Worm (Caenorhabditis elegans) whole organism, L3 larva: ENCODE data around the gene Y22D7AR.14.

Experiments
- R02D3.7 ChIP-seq: fragments of 150-350 bp; optimal IDR thresholded peaks from 2 replicates; lab custom pipeline; 2014; ENCODE audit warnings: missing biosample characterization, missing genetic modification characterization
- egl-27 ChIP-seq: sonication (generic microtip); optimal IDR thresholded peaks from 4 replicates; lab custom pipeline; 2017; ENCODE audit warnings: missing biosample characterization, missing genetic modification reagents, missing genetic modification characterization
- elt-3 ChIP-seq, 3 experiments: fragments of 150-350 bp in 1 of 3; sonication (generic microtip) in 2 of 3; optimal IDR thresholded peaks; 2 replicates in 2 of 3; 4 replicates in 1 of 3; lab custom pipeline; 2014 to 2017; ENCODE audit warnings: missing biosample characterization in 3 of 3, missing genetic modification characterization in 3 of 3
- fkh-10 ChIP-seq: sonication (generic microtip); optimal IDR thresholded peaks from 2 replicates; lab custom pipeline; 2017; ENCODE audit warnings: missing biosample characterization, missing genetic modification reagents, missing genetic modification characterization
- nfya-1 ChIP-seq: sonication (generic microtip); optimal IDR thresholded peaks from 2 replicates; lab custom pipeline; 2017; ENCODE audit warnings: missing genetic modification characterization, mild to moderate bottlenecking, missing compliant biosample characterization, antibody characterized with exemption, moderate library complexity; ENCODE audit not compliant: insufficient read depth
- nhr-11 ChIP-seq: fragments of 150-350 bp; optimal IDR thresholded peaks from 2 replicates; lab custom pipeline; 2014; ENCODE audit warnings: missing biosample characterization, missing genetic modification characterization
- nhr-23 ChIP-seq: fragments of 150-350 bp; optimal IDR thresholded peaks from 2 replicates; lab custom pipeline; 2014; ENCODE audit warnings: missing biosample characterization, missing genetic modification reagents, missing genetic modification characterization
- nhr-25 ChIP-seq: sonication (generic microtip); optimal IDR thresholded peaks from 2 replicates; lab custom pipeline; 2017; ENCODE audit warnings: missing biosample characterization, missing genetic modification characterization
- nhr-43 ChIP-seq: sonication (generic microtip); optimal IDR thresholded peaks from 2 replicates; lab custom pipeline; 2016; ENCODE audit warnings: mild to moderate bottlenecking, missing genetic modification characterization, missing compliant biosample characterization; ENCODE audit not compliant: poor library complexity, severe bottlenecking
- nhr-67 ChIP-seq: fragments of 150-350 bp; optimal IDR thresholded peaks from 2 replicates; lab custom pipeline; 2014; ENCODE audit warnings: missing biosample characterization, missing genetic modification characterization
- nhr-77 ChIP-seq: fragments of 150-350 bp; optimal IDR thresholded peaks from 2 replicates; lab custom pipeline; 2014; ENCODE audit warnings: missing biosample characterization, missing genetic modification characterization
- pqm-1 ChIP-seq: fragments of 150-350 bp; optimal IDR thresholded peaks from 2 replicates; lab custom pipeline; 2017; ENCODE audit warnings: missing biosample characterization, missing genetic modification characterization, inconsistent platforms
- snpc-4 ChIP-seq: fragments of 150-350 bp; optimal IDR thresholded peaks from 2 replicates; lab custom pipeline; 2014; ENCODE audit warnings: missing biosample characterization, missing genetic modification characterization

DNA sequence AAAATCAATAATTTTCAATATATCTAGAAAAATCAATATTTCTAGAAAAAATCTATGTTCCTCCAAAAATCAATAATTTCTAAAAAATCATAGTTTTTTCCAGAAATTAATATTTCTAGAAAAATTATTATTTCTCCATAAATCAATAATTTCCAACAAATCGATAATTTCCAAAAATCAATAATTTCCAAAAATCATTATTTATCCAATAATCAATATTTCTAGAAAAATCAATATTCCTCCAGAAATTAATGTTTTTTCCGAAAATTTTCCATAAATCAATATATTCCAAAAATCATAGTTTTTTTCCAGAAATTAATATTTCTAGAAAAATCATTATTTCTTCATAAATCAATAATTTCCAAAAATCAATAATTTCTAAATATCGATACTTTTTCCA lies 26.8 kb downstream of the Y22D7AR.14 start:
- no peak for TF ChIP-seq nhr-67 (tag; lab: Kevin White, UChicago)
- TF ChIP-seq nhr-11 = no peak
- TF ChIP-seq nfya-1 (tag; lab: Kevin White, UChicago) = no peak
- TF ChIP-seq elt-3 (tag; optimal IDR thresholded peaks at IDR 0.05; lab: Kevin White, UChicago) = no peak
- no peak for TF ChIP-seq nhr-25
- TF ChIP-seq nhr-23 (tag; lab: Kevin White, UChicago) = no peak
- no peak for TF ChIP-seq egl-27 (tag; lab: Kevin White, UChicago)
- TF ChIP-seq pqm-1 (tag; lab: Kevin White, UChicago) = no peak
- no peak for TF ChIP-seq fkh-10 (GFP tag; lab: Kevin White, UChicago)
- TF ChIP-seq nhr-43 (tag; lab: Kevin White, UChicago) = no peak
- TF ChIP-seq nhr-77 (tag; lab: Kevin White, UChicago) = no peak
- no peak for TF ChIP-seq snpc-4 (tag; lab: Kevin White, UChicago)
- no peak for TF ChIP-seq R02D3.7
